Worm (Caenorhabditis elegans): ENCODE data around the gene mrps-7.

mrps-7 gene

DNA sequence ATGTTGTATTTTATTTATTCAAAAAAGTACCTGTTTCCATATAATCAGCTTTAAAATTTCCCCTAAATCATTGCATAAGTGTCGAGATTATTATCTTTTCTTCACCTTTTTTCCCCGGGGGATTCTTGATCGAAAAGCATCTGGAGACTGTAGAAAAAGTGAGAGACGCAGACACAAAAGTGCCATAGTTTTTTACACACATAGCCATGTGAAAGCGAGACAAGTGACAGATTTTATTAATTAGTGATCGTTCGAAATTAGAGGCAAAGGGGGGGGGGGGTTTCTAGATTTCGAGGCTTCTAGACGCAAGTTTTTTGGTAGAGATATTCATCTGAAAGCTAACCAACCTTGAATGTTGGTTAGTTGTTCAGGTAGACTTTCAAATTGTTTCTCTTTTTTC is 38.3 kb downstream of the mrps-7 start:
- TF ChIP-seq tlp-1 (tag; optimal IDR thresholded peaks at IDR 0.05) = no peak
- TF ChIP-seq mdl-1 (tag; optimal IDR thresholded peaks at IDR 0.05) = no peak
- TF ChIP-seq egl-27 (tag; optimal IDR thresholded peaks at IDR 0.05) = no peak
- TF ChIP-seq mep-1 (tag; optimal IDR thresholded peaks at IDR 0.05) = no peak
- no peak for TF ChIP-seq nhr-85 (tag)
- no peak for TF ChIP-seq tbx-2 (tag; optimal IDR thresholded peaks at IDR 0.05)
- no peak for TF ChIP-seq unc-130 (tag; optimal IDR thresholded peaks at IDR 0.05)
- no peak for TF ChIP-seq nhr-71 (tag; optimal IDR thresholded peaks at IDR 0.05)

DNA sequence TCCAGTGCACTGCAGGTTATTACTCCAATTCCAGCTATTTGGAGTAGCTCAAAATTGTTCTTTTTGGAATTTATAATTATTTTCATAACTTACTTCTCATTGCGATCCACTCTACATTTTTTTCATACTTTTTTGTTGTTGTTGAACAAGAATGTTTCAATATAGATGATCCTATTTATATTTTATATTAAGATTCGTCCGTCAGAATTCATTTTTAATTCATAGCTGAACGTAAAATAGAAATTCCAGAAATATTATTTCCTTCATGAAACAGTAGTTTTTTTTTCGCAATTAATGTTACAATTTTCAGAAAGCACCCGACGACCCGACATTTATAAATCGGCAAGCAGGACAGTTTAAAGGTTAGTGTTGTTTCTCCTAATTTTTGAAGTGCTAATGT is 39.3 kb downstream of the mrps-7 start, which contains the start of gene Y57G11C.42:
Gene Y57G11C.42, plus strand, starts transcription at position 301 of the 400 bp plus-strand sequence.
- TF ChIP-seq unc-62 (GFP tag; optimal IDR thresholded peaks at IDR 0.05) (no peak), ceh-90 (tag; optimal IDR thresholded peaks at IDR 0.05) (no peak), nhr-47 (tag; optimal IDR thresholded peaks at IDR 0.05) (no peak), Y116A8C.19 (tag; optimal IDR thresholded peaks at IDR 0.05; ENCODE audit: borderline replicate concordance) (no peak), unc-130 (tag; optimal IDR thresholded peaks at IDR 0.05) (no peak), egl-27 (tag; optimal IDR thresholded peaks at IDR 0.05) (no peak), sox-4 (tag; optimal IDR thresholded peaks at IDR 0.05) (no peak), efl-1 (optimal IDR thresholded peaks at IDR 0.05) (no peak), efl-1 (GFP tag; optimal IDR thresholded peaks at IDR 0.05 in 1 of 2) (no peak), lsy-2 (tag; optimal IDR thresholded peaks at IDR 0.05) (no peak), nhr-71 (tag; optimal IDR thresholded peaks at IDR 0.05) (no peak)

Data from whole organism, L1 larva.